Fruit fly (Drosophila melanogaster): ENCODE data around the gene gukh.

The gukh gene

dm6 chr3R:19062549-19062948 is 78.7 kb downstream of the gukh start:
- TF ChIP-seq CG6792 (GFP tag; optimal IDR thresholded peaks at IDR 0.05) = no peak
- TF ChIP-seq Eip75B (GFP tag; optimal IDR thresholded peaks at IDR 0.05) = no peak
- no peak for TF ChIP-seq fkh (GFP tag; optimal IDR thresholded peaks at IDR 0.05)
- no peak for TF ChIP-seq CG9139 (GFP tag; optimal IDR thresholded peaks at IDR 0.05)
- TF ChIP-seq CG10631 (GFP tag; optimal IDR thresholded peaks at IDR 0.05) = no peak
- TF ChIP-seq eg (GFP tag; IDR thresholded peaks at IDR 0.05) = no peak
- TF ChIP-seq Ets96B (tag; optimal IDR thresholded peaks at IDR 0.05) = no peak
- TF ChIP-seq CG6808 (GFP tag; optimal IDR thresholded peaks at IDR 0.05) = no peak
- no peak for TF ChIP-seq CG15336 (GFP tag; IDR thresholded peaks at IDR 0.05)
- TF ChIP-seq CG11294 (GFP tag; IDR thresholded peaks at IDR 0.05) = no peak
- TF ChIP-seq Eip78C (GFP tag) = peak; percentile 53
- no peak for TF ChIP-seq achi (GFP tag; optimal IDR thresholded peaks at IDR 0.05)
- no peak for TF ChIP-seq CG32006 (GFP tag; optimal IDR thresholded peaks at IDR 0.05)
- peak; percentile 55 for TF ChIP-seq svp (GFP tag)
- no peak for TF ChIP-seq fd85E (GFP tag; optimal IDR thresholded peaks at IDR 0.05)

- TF ChIP-seq esn (GFP tag; optimal IDR thresholded peaks at IDR 0.05) (peak; percentile 41), CG3919 (GFP tag; optimal IDR thresholded peaks at IDR 0.05) (no peak), pdm3 (GFP tag; optimal IDR thresholded peaks at IDR 0.05) (no peak), Blimp-1 (GFP tag; optimal IDR thresholded peaks at IDR 0.05) (peak; percentile 99), CG11294 (GFP tag; IDR thresholded peaks at IDR 0.05) (no peak), CG6276 (GFP tag; optimal IDR thresholded peaks at IDR 0.05) (peak; percentile 42), CG7368 (GFP tag; optimal IDR thresholded peaks at IDR 0.05) (no peak), eg (GFP tag; IDR thresholded peaks at IDR 0.05) (no peak), CG11902 (GFP tag; optimal IDR thresholded peaks at IDR 0.05) (no peak), acj6 (GFP tag; optimal IDR thresholded peaks at IDR 0.05) (no peak), net (GFP tag; optimal IDR thresholded peaks at IDR 0.05) (no peak), CG31627 (GFP tag; optimal IDR thresholded peaks at IDR 0.05) (no peak), Sox15 (GFP tag; optimal IDR thresholded peaks at IDR 0.05) (no peak), CG10631 (GFP tag; optimal IDR thresholded peaks at IDR 0.05) (no peak), Sox102F (GFP tag; optimal IDR thresholded peaks at IDR 0.05) (peak; percentile 60), CG6163 (GFP tag; IDR thresholded peaks at IDR 0.05) (peak; percentile 48; the same call in 2 of the 3 replicates), Lpt (GFP tag; optimal IDR thresholded peaks at IDR 0.05) (no peak), CG32006 (GFP tag; optimal IDR thresholded peaks at IDR 0.05) (no peak), salr (GFP tag; optimal IDR thresholded peaks at IDR 0.05) (no peak), svp (GFP tag) (peak; percentile 59), CG16779 (tag; optimal IDR thresholded peaks at IDR 0.05) (peak; percentile 5), CG6854 (GFP tag; optimal IDR thresholded peaks at IDR 0.05) (peak; percentile 88), lz (GFP tag; optimal IDR thresholded peaks at IDR 0.05) (no peak), Hr39 (GFP tag; optimal IDR thresholded peaks at IDR 0.05) (no peak), vri (GFP tag; optimal IDR thresholded peaks at IDR 0.05) (peak; percentile 52), topi (GFP tag; optimal IDR thresholded peaks at IDR 0.05) (peak; percentile 37), Met (GFP tag; optimal IDR thresholded peaks at IDR 0.05) (peak; percentile 67), CG15336 (GFP tag; IDR thresholded peaks at IDR 0.05) (no peak), dac (GFP tag; optimal IDR thresholded peaks at IDR 0.05) (no peak), fd59A (GFP tag; optimal IDR thresholded peaks at IDR 0.05) (no peak), achi (GFP tag; optimal IDR thresholded peaks at IDR 0.05) (peak; percentile 0), fkh (GFP tag; optimal IDR thresholded peaks at IDR 0.05) (no peak), dsx (GFP tag; optimal IDR thresholded peaks at IDR 0.05; ENCODE audit: poor library complexity, severe bottlenecking) (no peak), Eip93F (GFP tag; optimal IDR thresholded peaks at IDR 0.05) (no peak), CG10669 (GFP tag; optimal IDR thresholded peaks at IDR 0.05) (no peak), Ets96B (tag; optimal IDR thresholded peaks at IDR 0.05) (no peak), CG8632 (GFP tag; optimal IDR thresholded peaks at IDR 0.05) (peak; percentile 21), CG6808 (GFP tag; optimal IDR thresholded peaks at IDR 0.05) (no peak), OdsH (GFP tag; optimal IDR thresholded peaks at IDR 0.05) (no peak), Eip75B (GFP tag; optimal IDR thresholded peaks at IDR 0.05) (no peak), fd85E (GFP tag; optimal IDR thresholded peaks at IDR 0.05) (no peak), CG9139 (GFP tag; optimal IDR thresholded peaks at IDR 0.05) (no peak), Eip78C (GFP tag) (peak; percentile 77), CG34406 (GFP tag; optimal IDR thresholded peaks at IDR 0.05) (peak; percentile 40), Ets21C (GFP tag; optimal IDR thresholded peaks at IDR 0.05) (no peak), CG11762 (GFP tag; optimal IDR thresholded peaks at IDR 0.05; ENCODE audit: insufficient read depth) (no peak)
Measured at dm6 chr3R:19064037-19064664, 80.3 kb downstream of the gukh start.

Measured in whole organism, prepupa.